Fruit fly (Drosophila melanogaster) whole organism, embryonic: ENCODE results near the gene CG32369.

Experiments
- CG10462 ChIP-seq: fragments of 200-800 bp; sonication (Bioruptor generic); optimal IDR thresholded peaks from 2 replicates; lab custom pipeline; 2016; ENCODE audit warnings: missing biosample characterization, missing genetic modification characterization
- CG12769 ChIP-seq: fragments of 200-800 bp; sonication (Bioruptor generic); optimal IDR thresholded peaks from 2 replicates; lab custom pipeline; 2019; ENCODE audit warnings: missing biosample characterization, mild to moderate bottlenecking, missing genetic modification characterization, moderate library complexity
- CG13287 ChIP-seq: fragments of 200-800 bp; sonication (Bioruptor generic); IDR thresholded peaks from 2 replicates; pipeline ENCODE4 v1.3.6; 2022; ENCODE audit warnings: missing biosample characterization, missing genetic modification characterization; ENCODE audit not compliant: partially characterized antibody
- CG13894 ChIP-seq: fragments of 200-800 bp; sonication (Bioruptor generic); optimal IDR thresholded peaks from 3 replicates; lab custom pipeline; 2018; ENCODE audit warnings: missing biosample characterization, mild to moderate bottlenecking, missing genetic modification characterization, moderate library complexity
- CG15011 ChIP-seq: fragments of 200-800 bp; sonication (Bioruptor generic); optimal IDR thresholded peaks from 3 replicates; lab custom pipeline; 2018; ENCODE audit warnings: missing biosample characterization, mild to moderate bottlenecking, missing genetic modification characterization
- CG1603 ChIP-seq: fragments of 200-800 bp; sonication (Bioruptor generic); optimal IDR thresholded peaks from 2 replicates; lab custom pipeline; 2019; ENCODE audit warnings: missing biosample characterization, mild to moderate bottlenecking, missing genetic modification characterization, moderate library complexity
- CG17612 ChIP-seq: fragments of 200-800 bp; sonication (Bioruptor generic); IDR thresholded peaks from 2 replicates; pipeline ENCODE4 v1.3.6; 2022; ENCODE audit warnings: missing biosample characterization, missing genetic modification characterization
- CG2120 ChIP-seq: fragments of 200-800 bp; sonication (Bioruptor generic); optimal IDR thresholded peaks from 3 replicates; lab custom pipeline; 2016; ENCODE audit warnings: missing biosample characterization, missing genetic modification characterization
- CG33557 ChIP-seq: fragments of 200-800 bp; sonication (Bioruptor generic); optimal IDR thresholded peaks from 2 replicates; lab custom pipeline; 2019; ENCODE audit warnings: missing biosample characterization, mild to moderate bottlenecking, missing genetic modification characterization, moderate library complexity
- CG3838 ChIP-seq: fragments of 200-800 bp; sonication (Bioruptor generic); optimal IDR thresholded peaks from 3 replicates; lab custom pipeline; 2016; ENCODE audit warnings: missing biosample characterization, missing genetic modification characterization
- CG4820 ChIP-seq: fragments of 200-800 bp; sonication (Bioruptor generic); optimal IDR thresholded peaks from 3 replicates; lab custom pipeline; 2016; ENCODE audit warnings: missing biosample characterization, missing genetic modification characterization
- CG7357 ChIP-seq: fragments of 200-800 bp; sonication (Bioruptor generic); IDR thresholded peaks from 3 replicates; pipeline ENCODE4 v1.3.6; 2022; ENCODE audit warnings: missing biosample characterization, missing genetic modification characterization
- CG7987 ChIP-seq: fragments of 200-800 bp; sonication (Bioruptor generic); optimal IDR thresholded peaks from 2 replicates; lab custom pipeline; 2018; ENCODE audit warnings: missing biosample characterization, mild to moderate bottlenecking, missing genetic modification characterization, moderate library complexity
- CG8089 ChIP-seq: fragments of 200-800 bp; sonication (Bioruptor generic); optimal IDR thresholded peaks from 3 replicates; lab custom pipeline; 2016; ENCODE audit warnings: missing biosample characterization, missing genetic modification characterization
- CG9215 ChIP-seq: fragments of 200-800 bp; sonication (Bioruptor generic); IDR thresholded peaks from 2 replicates; pipeline ENCODE4 v1.3.6; 2022; ENCODE audit warnings: missing biosample characterization, missing genetic modification characterization
- D19A ChIP-seq: fragments of 200-800 bp; optimal IDR thresholded peaks from 3 replicates; lab custom pipeline; 2019; ENCODE audit warnings: missing biosample characterization, mild to moderate bottlenecking, missing genetic modification characterization, moderate library complexity
- Dbx ChIP-seq: fragments of 200-800 bp; sonication (Bioruptor generic); IDR thresholded peaks from 3 replicates; pipeline ENCODE4 v1.3.6; 2022; ENCODE audit warnings: missing biosample characterization, missing genetic modification characterization
- Dp ChIP-seq: fragments of 200-800 bp; sonication (Bioruptor generic); optimal IDR thresholded peaks from 2 replicates; lab custom pipeline; 2018; ENCODE audit warnings: missing biosample characterization, mild to moderate bottlenecking, missing genetic modification characterization, moderate library complexity
- Drgx ChIP-seq: fragments of 200-800 bp; sonication (Bioruptor generic); IDR thresholded peaks from 2 replicates; pipeline ENCODE4 v1.3.6; 2022; ENCODE audit warnings: missing biosample characterization, missing genetic modification characterization
- Eip74EF ChIP-seq, 2 experiments: fragments of 200-800 bp in 1 of 2; fragments of >200 bp in 1 of 2; sonication (Bioruptor generic) in 1 of 2; optimal IDR thresholded peaks; 2 replicates each; lab custom pipeline; 2017 to 2019; ENCODE audit warnings: missing biosample characterization in 2 of 2, missing genetic modification characterization in 2 of 2, mild to moderate bottlenecking in 1 of 2, moderate library complexity in 1 of 2
- Ets65A ChIP-seq: fragments of 200-800 bp; sonication (Bioruptor generic); peaks from one replicate; lab custom pipeline; 2016; ENCODE audit warnings: missing biosample characterization, missing genetic modification characterization
- Gug ChIP-seq: fragments of 200-800 bp; sonication (Bioruptor generic); IDR thresholded peaks from 4 replicates; pipeline ENCODE4 v1.3.6; 2022; ENCODE audit warnings: missing biosample characterization, missing genetic modification characterization
- Hey ChIP-seq: fragments of 200-800 bp; sonication (Bioruptor generic); optimal IDR thresholded peaks from 3 replicates; lab custom pipeline; 2018; ENCODE audit warnings: missing biosample characterization, mild to moderate bottlenecking, missing genetic modification characterization
- Lpt ChIP-seq: fragments of >200 bp; optimal IDR thresholded peaks from 2 replicates; lab custom pipeline; 2018; ENCODE audit warnings: missing biosample characterization, missing genetic modification characterization
- Med ChIP-seq: fragments of 200-800 bp; sonication (Bioruptor generic); peaks from one replicate; lab custom pipeline; 2016; ENCODE audit warnings: missing biosample characterization, missing genetic modification characterization, mild to moderate bottlenecking, inconsistent platforms, moderate library complexity
- Nf-YA ChIP-seq: fragments of 200-800 bp; sonication (Bioruptor generic); IDR thresholded peaks from 2 replicates; pipeline ENCODE4 v1.3.6; 2022; ENCODE audit warnings: missing biosample characterization, missing genetic modification characterization
- Poxn ChIP-seq: fragments of 200-800 bp; sonication (Bioruptor generic); IDR thresholded peaks from 2 replicates; pipeline ENCODE4 v1.3.6; 2022; ENCODE audit warnings: missing biosample characterization, missing genetic modification characterization
- Ravus ChIP-seq: fragments of 200-800 bp; sonication (Bioruptor generic); IDR thresholded peaks from 2 replicates; pipeline ENCODE4 v1.3.6; 2022; ENCODE audit warnings: missing biosample characterization, missing genetic modification characterization
- Spps ChIP-seq: fragments of 200-800 bp; sonication (Bioruptor generic); optimal IDR thresholded peaks from 2 replicates; lab custom pipeline; 2018; ENCODE audit warnings: missing biosample characterization, mild to moderate bottlenecking, missing genetic modification characterization
- Usf ChIP-seq: fragments of 200-800 bp; sonication (Bioruptor generic); optimal IDR thresholded peaks from 2 replicates; lab custom pipeline; 2017; ENCODE audit warnings: missing genotype, missing biosample characterization, missing genetic modification characterization
- ab ChIP-seq: fragments of 200-800 bp; sonication (Bioruptor generic); optimal IDR thresholded peaks from 2 replicates; lab custom pipeline; 2016; ENCODE audit warnings: missing biosample characterization, missing genetic modification characterization
- bbx ChIP-seq: fragments of 200-800 bp; sonication (Bioruptor generic); IDR thresholded peaks from 2 replicates; pipeline ENCODE4 v1.3.6; 2022; ENCODE audit warnings: missing biosample characterization, missing genetic modification characterization; ENCODE audit not compliant: partially characterized antibody
- cwo ChIP-seq: fragments of 200-800 bp; sonication (Bioruptor generic); optimal IDR thresholded peaks from 3 replicates; lab custom pipeline; 2017; ENCODE audit warnings: missing biosample characterization, missing genetic modification characterization, mild to moderate bottlenecking, moderate library complexity, missing genetic modification reagents
- da ChIP-seq: fragments of 200-800 bp; sonication (Bioruptor generic); optimal IDR thresholded peaks from 2 replicates; lab custom pipeline; 2016; ENCODE audit warnings: missing biosample characterization, missing genetic modification characterization
- dm ChIP-seq: fragments of 200-800 bp; sonication (Bioruptor generic); optimal IDR thresholded peaks from 3 replicates; lab custom pipeline; 2016; ENCODE audit warnings: missing biosample characterization, missing genetic modification characterization
- dpn ChIP-seq, 2 experiments: fragments of 200-800 bp; sonication (Bioruptor generic); optimal IDR thresholded peaks; 3 replicates each; lab custom pipeline; 2016; ENCODE audit warnings: missing biosample characterization in 2 of 2, missing genetic modification characterization in 2 of 2
- dysf ChIP-seq: fragments of 200-800 bp; sonication (Bioruptor generic); IDR thresholded peaks from 3 replicates; pipeline ENCODE4 v1.3.6; 2022; ENCODE audit warnings: missing biosample characterization, missing genetic modification characterization
- fd3F ChIP-seq: fragments of 200-800 bp; sonication (Bioruptor generic); optimal IDR thresholded peaks from 2 replicates; lab custom pipeline; 2018; ENCODE audit warnings: missing biosample characterization, mild to moderate bottlenecking, missing genetic modification characterization, moderate library complexity
- lmd ChIP-seq: fragments of 200-800 bp; sonication (Bioruptor generic); IDR thresholded peaks from 2 replicates; pipeline ENCODE4 v1.3.6; 2022; ENCODE audit warnings: missing biosample characterization, missing genetic modification characterization
- maf-S ChIP-seq: fragments of 200-800 bp; sonication (Bioruptor generic); optimal IDR thresholded peaks from 2 replicates; lab custom pipeline; 2016; ENCODE audit warnings: missing biosample characterization, missing genetic modification characterization
- odd ChIP-seq: fragments of 200-800 bp; sonication (Bioruptor generic); optimal IDR thresholded peaks from 2 replicates; lab custom pipeline; 2017; ENCODE audit warnings: missing biosample characterization, mild to moderate bottlenecking, missing genetic modification characterization
- onecut ChIP-seq: fragments of 200-800 bp; sonication (Bioruptor generic); IDR thresholded peaks from 2 replicates; pipeline ENCODE4 v1.3.6; 2022; ENCODE audit warnings: missing biosample characterization, missing genetic modification characterization
- sens ChIP-seq: fragments of 200-800 bp; sonication (Bioruptor generic); peaks from one replicate; lab custom pipeline; 2016; ENCODE audit warnings: missing biosample characterization, missing genetic modification characterization
- sens-2 ChIP-seq: fragments of 200-800 bp; sonication (Bioruptor generic); IDR thresholded peaks from 2 replicates; pipeline ENCODE4 v1.3.6; 2022; ENCODE audit warnings: missing biosample characterization, missing genetic modification characterization
- sim ChIP-seq: fragments of 200-800 bp; sonication (Bioruptor generic); IDR thresholded peaks from 2 replicates; pipeline ENCODE4 v1.3.6; 2022; ENCODE audit warnings: missing biosample characterization, missing genetic modification characterization
- ssp ChIP-seq: fragments of 200-800 bp; sonication (Bioruptor generic); IDR thresholded peaks from 2 replicates; pipeline ENCODE4 v1.3.6; 2022; ENCODE audit warnings: missing biosample characterization, missing genetic modification characterization
- tio ChIP-seq: fragments of 200-800 bp; sonication (Bioruptor generic); optimal IDR thresholded peaks from 2 replicates; lab custom pipeline; 2017; ENCODE audit warnings: missing biosample characterization, missing genetic modification characterization, inconsistent platforms
- tx ChIP-seq: fragments of 200-800 bp; sonication (Bioruptor generic); optimal IDR thresholded peaks from 2 replicates; lab custom pipeline; 2016; ENCODE audit warnings: missing biosample characterization, missing genetic modification characterization
- vvl ChIP-seq: fragments of 200-800 bp; sonication (Bioruptor generic); IDR thresholded peaks from 2 replicates; pipeline ENCODE4 v1.3.6; 2022; ENCODE audit warnings: missing biosample characterization, missing genetic modification characterization
- zen2 ChIP-seq: fragments of 200-800 bp; sonication (Bioruptor generic); IDR thresholded peaks from 3 replicates; pipeline ENCODE4 v1.3.6; 2022; ENCODE audit warnings: missing biosample characterization, missing genetic modification characterization; ENCODE audit not compliant: partially characterized antibody

The CG32369 gene

DNA sequence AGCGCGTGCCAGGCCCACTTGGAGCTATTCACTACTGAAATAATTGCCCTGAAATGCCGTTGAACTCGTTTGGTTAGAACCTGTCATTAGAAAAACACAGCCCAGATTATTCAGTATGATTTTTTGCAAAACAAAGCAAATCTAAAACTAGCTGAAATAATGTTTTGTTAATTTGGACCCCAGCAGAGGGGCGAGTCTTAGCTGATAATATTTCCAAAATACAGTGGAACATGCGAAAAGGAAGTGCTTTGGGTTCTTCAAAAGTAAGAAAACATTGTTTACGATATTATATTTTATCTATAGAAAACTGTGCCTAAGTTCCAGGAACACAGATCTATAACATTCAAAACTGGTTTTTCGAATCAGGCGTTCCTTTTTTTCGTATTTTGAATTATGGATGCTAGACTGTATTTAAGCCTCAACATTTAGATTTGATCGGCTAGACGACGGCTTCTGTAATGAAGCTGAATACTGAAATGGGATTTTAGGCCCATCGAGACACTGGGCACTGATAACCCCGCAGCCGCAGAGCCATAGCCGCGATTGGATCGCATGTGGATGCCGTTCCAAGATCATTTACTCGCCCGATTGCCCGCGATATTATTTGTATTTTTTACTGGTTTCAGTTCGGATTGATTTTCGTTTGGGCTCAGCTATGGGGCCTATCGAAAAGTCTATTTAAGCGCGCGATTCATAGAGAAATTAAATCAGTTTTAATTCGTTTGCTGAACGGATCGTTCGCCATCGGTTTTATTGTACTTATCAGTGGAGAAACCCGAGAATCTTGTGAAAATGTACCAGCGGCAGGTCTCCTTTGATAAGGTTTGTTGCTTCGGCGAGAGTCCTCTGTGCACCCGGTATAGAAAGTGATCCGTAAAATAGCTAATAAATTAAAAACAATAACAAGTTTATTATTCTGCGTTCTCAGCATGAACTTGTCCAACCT lies 49.5 kb downstream of the CG32369 start, which contains the start of gene Hn (continued):
- TF ChIP-seq Dbx (GFP tag; lab: Robert Waterston, UW) (0 out of 3 replicates have a peak, but pooled peaks have one; percentile 32), Ravus (no peak), CG33557 (GFP tag; lab: Kevin White, UChicago) (no peak), maf-S (no peak), cwo (no peak), sim (GFP tag; lab: Robert Waterston, UW) (no peak), fd3F (GFP tag; lab: Kevin White, UChicago) (no peak), CG2120 (GFP tag; lab: Kevin White, UChicago) (peak; percentile 78), tx (no peak), CG7987 (GFP tag; lab: Kevin White, UChicago) (no peak), da (GFP tag; lab: Kevin White, UChicago) (no peak), sens-2 (no peak), D19A (tag; lab: Kevin White, UChicago) (no peak), CG12769 (tag; lab: Kevin White, UChicago) (no peak), Gug (GFP tag; lab: Robert Waterston, UW) (no peak), CG3838 (GFP tag; lab: Kevin White, UChicago) (no peak), CG7357 (GFP tag; lab: Robert Waterston, UW) (no peak), CG1603 (tag; lab: Kevin White, UChicago) (no peak), ssp (GFP tag; lab: Robert Waterston, UW) (no peak), odd (GFP tag; lab: Kevin White, UChicago) (no peak), Drgx (GFP tag; lab: Robert Waterston, UW) (no peak), CG17612 (no peak), onecut (GFP tag; lab: Robert Waterston, UW) (no peak), bbx (GFP tag; lab: Robert Waterston, UW) (no peak), Ets65A (GFP tag; lab: Kevin White, UChicago) (peak; percentile 21), CG4820 (GFP tag; lab: Kevin White, UChicago) (no peak), Nf-YA (no peak), CG13894 (no peak), Poxn (GFP tag; lab: Robert Waterston, UW) (no peak), lmd (GFP tag; lab: Robert Waterston, UW) (peak; percentile 39; the same call in 1 of the 2 replicates), Lpt (no peak), CG13287 (GFP tag; lab: Robert Waterston, UW) (no peak), CG15011 (GFP tag; lab: Kevin White, UChicago) (no peak), Dp (GFP tag; lab: Kevin White, UChicago) (no peak), tio (no peak), CG9215 (GFP tag; lab: Robert Waterston, UW) (no peak; the same call in 1 of the 2 replicates), vvl (GFP tag; lab: Robert Waterston, UW) (no peak), Eip74EF (GFP tag; optimal IDR thresholded peaks at IDR 0.05; lab: Kevin White, UChicago) (no peak), dm (GFP tag; lab: Kevin White, UChicago) (no peak), CG10462 (GFP tag; lab: Kevin White, UChicago) (no peak), Usf (GFP tag; lab: Kevin White, UChicago) (no peak), zen2 (GFP tag; lab: Robert Waterston, UW) (no peak), sens (GFP tag; lab: Kevin White, UChicago) (peak; percentile 76), Spps (tag; lab: Kevin White, UChicago) (no peak), dysf (no peak), ab (GFP tag; lab: Kevin White, UChicago) (no peak), CG8089 (GFP tag; lab: Kevin White, UChicago) (no peak), Hey (tag; lab: Kevin White, UChicago) (no peak), Med (GFP tag; lab: Kevin White, UChicago) (peak; percentile 83), dpn (GFP tag; optimal IDR thresholded peaks at IDR 0.05; lab: Kevin White, UChicago) (no peak)
